Worm (Caenorhabditis elegans) whole organism, L3 larva: ENCODE data around the gene F12F6.7.

Experiments
- fos-1 ChIP-seq: fragments of 150-350 bp; optimal IDR thresholded peaks from 2 replicates; lab custom pipeline; 2014; ENCODE audit warnings: missing biosample characterization, missing genetic modification characterization
- lin-15B ChIP-seq: fragments of 150-350 bp; optimal IDR thresholded peaks from 2 replicates; lab custom pipeline; 2014; ENCODE audit warnings: missing biosample characterization, missing genetic modification characterization
- nhr-43 ChIP-seq: sonication (generic microtip); optimal IDR thresholded peaks from 2 replicates; lab custom pipeline; 2016; ENCODE audit warnings: mild to moderate bottlenecking, missing genetic modification characterization, missing compliant biosample characterization; ENCODE audit not compliant: poor library complexity, severe bottlenecking
- unc-62 ChIP-seq: fragments of 150-350 bp; sonication (generic microtip); optimal IDR thresholded peaks from 4 replicates; lab custom pipeline; 2014; ENCODE audit warnings: missing biosample characterization, missing genetic modification reagents, missing genetic modification characterization

DNA sequence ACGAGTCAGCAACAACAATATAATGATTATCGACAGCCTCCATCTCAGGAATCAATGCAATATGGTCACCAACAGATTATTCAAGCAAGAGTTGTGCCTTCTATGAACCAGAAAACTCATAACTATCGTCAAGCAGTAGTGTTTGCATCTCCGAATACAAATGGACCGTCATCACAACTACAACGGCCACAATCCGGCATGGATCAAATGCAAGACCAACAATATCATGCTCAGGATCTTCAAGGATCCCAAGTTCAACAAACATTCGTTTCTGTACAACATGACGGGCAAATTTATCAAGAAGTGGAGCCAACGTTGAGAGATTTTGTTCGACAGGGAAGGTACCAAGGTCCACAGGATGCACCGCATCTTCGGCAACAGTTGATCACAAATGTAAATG, 35.4 kb upstream of the F12F6.7 start:
- no peak for TF ChIP-seq nhr-43 (tag; lab: Kevin White, UChicago)
- TF ChIP-seq unc-62 (GFP tag; lab: Kevin White, UChicago), result no peak
- TF ChIP-seq fos-1 (tag; lab: Kevin White, UChicago), result no peak
- no peak for TF ChIP-seq lin-15B (tag; lab: Kevin White, UChicago)
